Worm (Caenorhabditis elegans) whole organism, late embryonic: ENCODE data around the gene T22F3.11.
"Not testable (repeated sequence)": the region's sequence is repeated elsewhere in the genome, so short reads cannot be mapped to it uniquely, and the experiment has no call there.

ENCODE experiments used
- C38D4.7 ChIP-seq: fragments of 200-800 bp; sonication (Bioruptor generic); optimal IDR thresholded peaks from 2 replicates; lab custom pipeline; 2018; ENCODE audit warnings: mild to moderate bottlenecking, missing genetic modification characterization, moderate library complexity, missing compliant biosample characterization
- F13H6.1 ChIP-seq: sonication (generic microtip); optimal IDR thresholded peaks from 2 replicates; lab custom pipeline; 2016; ENCODE audit warnings: missing genetic modification characterization, missing compliant biosample characterization
- K02D7.2 ChIP-seq: sonication (generic microtip); optimal IDR thresholded peaks from 2 replicates; lab custom pipeline; 2017; ENCODE audit warnings: mild to moderate bottlenecking, missing genetic modification characterization, missing compliant biosample characterization
- Y22D7AL.16 ChIP-seq: sonication (generic microtip); optimal IDR thresholded peaks from 2 replicates; lab custom pipeline; 2016; ENCODE audit warnings: missing genetic modification characterization, missing compliant biosample characterization
- ceh-14 ChIP-seq: sonication (generic microtip); optimal IDR thresholded peaks from 2 replicates; lab custom pipeline; 2016; ENCODE audit warnings: missing genotype, missing genetic modification characterization, missing compliant biosample characterization
- ceh-18 ChIP-seq: sonication (generic microtip); optimal IDR thresholded peaks from 2 replicates; lab custom pipeline; 2016; ENCODE audit warnings: missing genetic modification characterization, missing compliant biosample characterization
- ceh-22 ChIP-seq: sonication (generic microtip); optimal IDR thresholded peaks from 2 replicates; lab custom pipeline; 2017; ENCODE audit warnings: missing biosample characterization, missing genetic modification characterization
- ceh-24 ChIP-seq: sonication (generic microtip); optimal IDR thresholded peaks from 2 replicates; lab custom pipeline; 2016; ENCODE audit warnings: mild to moderate bottlenecking, missing genetic modification characterization, missing compliant biosample characterization
- ceh-30 ChIP-seq: fragments of 150-350 bp; optimal IDR thresholded peaks from 2 replicates; lab custom pipeline; 2014; ENCODE audit warnings: missing biosample characterization, missing genetic modification characterization
- ceh-31 ChIP-seq: sonication (generic microtip); optimal IDR thresholded peaks from 2 replicates; lab custom pipeline; 2016; ENCODE audit warnings: missing genetic modification characterization, missing compliant biosample characterization
- ceh-34 ChIP-seq: sonication (generic microtip); optimal IDR thresholded peaks from 2 replicates; lab custom pipeline; 2016; ENCODE audit warnings: mild to moderate bottlenecking, missing genetic modification characterization, missing compliant biosample characterization
- ceh-48 ChIP-seq: sonication (generic microtip); optimal IDR thresholded peaks from 2 replicates; lab custom pipeline; 2016; ENCODE audit warnings: missing genetic modification characterization, inconsistent platforms, missing compliant biosample characterization
- ceh-9 ChIP-seq: sonication (generic microtip); optimal IDR thresholded peaks from 2 replicates; lab custom pipeline; 2016; ENCODE audit warnings: mild to moderate bottlenecking, missing genetic modification characterization, inconsistent platforms, missing compliant biosample characterization
- che-1 ChIP-seq: sonication (generic microtip); optimal IDR thresholded peaks from 2 replicates; lab custom pipeline; 2016; ENCODE audit warnings: mild to moderate bottlenecking, missing genetic modification characterization, missing compliant biosample characterization
- dmd-4 ChIP-seq: sonication (generic microtip); optimal IDR thresholded peaks from 2 replicates; lab custom pipeline; 2016; ENCODE audit warnings: borderline replicate concordance, missing genetic modification characterization, missing compliant biosample characterization
- dve-1 ChIP-seq: sonication (generic microtip); optimal IDR thresholded peaks from 2 replicates; lab custom pipeline; 2017; ENCODE audit warnings: antibody characterized with exemption, mild to moderate bottlenecking, missing genetic modification characterization, missing compliant biosample characterization
- elt-2 ChIP-seq: sonication (generic microtip); optimal IDR thresholded peaks from 2 replicates; lab custom pipeline; 2016; ENCODE audit warnings: missing genetic modification reagents, missing genetic modification characterization, missing compliant biosample characterization
- ets-4 ChIP-seq: sonication (generic microtip); optimal IDR thresholded peaks from 2 replicates; lab custom pipeline; 2016; ENCODE audit warnings: missing genetic modification characterization, missing compliant biosample characterization
- fax-1 ChIP-seq: sonication (generic microtip); optimal IDR thresholded peaks from 2 replicates; lab custom pipeline; 2016; ENCODE audit warnings: missing genotype, missing genetic modification characterization, missing compliant biosample characterization
- fkh-6 ChIP-seq: sonication (generic microtip); optimal IDR thresholded peaks from 2 replicates; lab custom pipeline; 2016; ENCODE audit warnings: missing genetic modification characterization, missing compliant biosample characterization
- gmeb-2 ChIP-seq: sonication (generic microtip); optimal IDR thresholded peaks from 2 replicates; lab custom pipeline; 2016; ENCODE audit warnings: missing genetic modification characterization, inconsistent platforms, missing compliant biosample characterization
- hlh-13 ChIP-seq: fragments of 200-800 bp; sonication (Bioruptor generic); optimal IDR thresholded peaks from 2 replicates; lab custom pipeline; 2018; ENCODE audit warnings: mild to moderate bottlenecking, missing genetic modification characterization, missing compliant biosample characterization
- hlh-8 ChIP-seq: sonication (generic microtip); optimal IDR thresholded peaks from 2 replicates; lab custom pipeline; 2016; ENCODE audit warnings: missing genotype, missing genetic modification characterization, missing compliant biosample characterization
- lim-6 ChIP-seq: sonication (generic microtip); optimal IDR thresholded peaks from 2 replicates; lab custom pipeline; 2016; ENCODE audit warnings: missing genetic modification characterization, missing compliant biosample characterization
- lin-11 ChIP-seq: fragments of 200-800 bp; sonication (Bioruptor generic); optimal IDR thresholded peaks from 2 replicates; lab custom pipeline; 2018; ENCODE audit warnings: mild to moderate bottlenecking, missing genetic modification characterization, missing compliant biosample characterization
- madf-2 ChIP-seq: sonication (generic microtip); optimal IDR thresholded peaks from 2 replicates; lab custom pipeline; 2017; ENCODE audit warnings: missing genetic modification characterization, missing compliant biosample characterization
- pha-2 ChIP-seq: sonication (generic microtip); optimal IDR thresholded peaks from 2 replicates; lab custom pipeline; 2017; ENCODE audit warnings: mild to moderate bottlenecking, missing genetic modification characterization, missing compliant biosample characterization
- pha-4 ChIP-seq: fragments of 150-350 bp; optimal IDR thresholded peaks from 2 replicates; lab custom pipeline; 2018; ENCODE audit warnings: missing biosample characterization, missing genetic modification reagents, missing genetic modification characterization
- pros-1 ChIP-seq: fragments of 150-350 bp; optimal IDR thresholded peaks from 2 replicates; lab custom pipeline; 2014; ENCODE audit warnings: missing biosample characterization, missing genetic modification reagents, missing genetic modification characterization
- rnt-1 ChIP-seq: sonication (generic microtip); optimal IDR thresholded peaks from 2 replicates; lab custom pipeline; 2016; ENCODE audit warnings: missing genetic modification characterization, missing compliant biosample characterization
- sdc-2 ChIP-seq: sonication (generic microtip); optimal IDR thresholded peaks from 2 replicates; lab custom pipeline; 2016; ENCODE audit warnings: missing genotype, missing genetic modification characterization, missing compliant biosample characterization
- sox-2 ChIP-seq: fragments of 200-800 bp; sonication (Bioruptor generic); IDR thresholded peaks from 2 replicates; pipeline ENCODE4 v1.3.6; 2022; ENCODE audit warnings: missing genetic modification reagents, missing genetic modification characterization, missing compliant biosample characterization
- zip-5 ChIP-seq: sonication (generic microtip); optimal IDR thresholded peaks from 2 replicates; lab custom pipeline; 2016; ENCODE audit warnings: missing genetic modification characterization, missing compliant biosample characterization

The T22F3.11 gene

ce11 chrV:3606391-3606790, 8.0 kb downstream of the T22F3.11 start:
- no peak for TF ChIP-seq ceh-34 (tag; lab: Kevin White, UChicago)
- no peak for TF ChIP-seq pha-2 (tag; lab: Kevin White, UChicago)
- TF ChIP-seq sdc-2 (tag; lab: Kevin White, UChicago), result no peak
- no peak for TF ChIP-seq F13H6.1 (tag; lab: Kevin White, UChicago)
- no peak for TF ChIP-seq ceh-22 (tag; lab: Kevin White, UChicago)
- no peak for TF ChIP-seq C38D4.7 (GFP tag; lab: Kevin White, UChicago)
- TF ChIP-seq ceh-9, result no peak

- TF ChIP-seq pha-4 (tag; lab: Kevin White, UChicago) (no peak), ceh-22 (tag; lab: Kevin White, UChicago) (no peak), ets-4 (tag; lab: Kevin White, UChicago) (no peak), ceh-30 (tag; lab: Kevin White, UChicago) (no peak), ceh-14 (tag; lab: Kevin White, UChicago) (no peak), madf-2 (tag; lab: Kevin White, UChicago) (no peak), ceh-18 (tag; lab: Kevin White, UChicago) (no peak), lim-6 (tag; lab: Kevin White, UChicago) (no peak), fkh-6 (tag; lab: Kevin White, UChicago) (no peak), K02D7.2 (tag; lab: Kevin White, UChicago) (no peak), Y22D7AL.16 (tag; lab: Kevin White, UChicago) (no peak), elt-2 (tag; lab: Kevin White, UChicago) (no peak), che-1 (tag; lab: Kevin White, UChicago) (no peak), hlh-8 (tag; lab: Kevin White, UChicago) (no peak), rnt-1 (no peak), ceh-24 (tag; lab: Kevin White, UChicago) (no peak), pros-1 (tag; lab: Kevin White, UChicago) (no peak)
Measured at ce11 chrV:3605325-3605724, 9.0 kb downstream of the T22F3.11 start, which contains the start of gene T22F3.8. TSS of gene T22F3.8 (minus strand) at chrV:3605425.

ce11 chrV:3600570-3600969, 13.8 kb downstream of the T22F3.11 start, which contains the start of gene T22F3.7:
TSS of gene T22F3.7 (minus strand) at chrV:3600670.
- TF ChIP-seq ceh-34 (tag; lab: Kevin White, UChicago) (no peak), hlh-13 (GFP tag; lab: Kevin White, UChicago) (no peak), ceh-48 (no peak), che-1 (tag; lab: Kevin White, UChicago) (no peak), sdc-2 (tag; lab: Kevin White, UChicago) (no peak), ceh-14 (tag; lab: Kevin White, UChicago) (no peak), elt-2 (tag; lab: Kevin White, UChicago) (no peak), ceh-31 (tag; lab: Kevin White, UChicago) (no peak)

ce11 chrV:3597052-3597451, 17.3 kb downstream of the T22F3.11 start, which contains the start of gene srh-212:
TSS of gene srh-212 (minus strand) at chrV:3597152.
- not testable (repeated sequence) for TF ChIP-seq zip-5, dve-1, fax-1 (tag; lab: Kevin White, UChicago)

ce11 chrV:3594936-3595335, 19.4 kb downstream of the T22F3.11 start, which contains the start of gene srh-213:
TSS of gene srh-213 (minus strand) at chrV:3595036.
- TF ChIP-seq ceh-48, result no peak
- TF ChIP-seq zip-5 (tag; lab: Kevin White, UChicago), result no peak
- no peak for TF ChIP-seq dmd-4 (tag; lab: Kevin White, UChicago)
- no peak for TF ChIP-seq lin-11
- no peak for TF ChIP-seq gmeb-2 (tag; lab: Kevin White, UChicago)

ce11 chrV:3592099-3592498, 22.3 kb downstream of the T22F3.11 start, which contains the start of gene T22F3.12:
TSS of gene T22F3.12 (minus strand) at chrV:3592199.
- TF ChIP-seq C38D4.7 (GFP tag; lab: Kevin White, UChicago) (no peak), hlh-8 (tag; lab: Kevin White, UChicago) (no peak), sox-2 (GFP tag; lab: Robert Waterston, UW) (no peak), ceh-22 (tag; lab: Kevin White, UChicago) (no peak)
